Worm (Caenorhabditis elegans) whole organism, late embryonic: ENCODE measurements around the gene math-21.

Source experiments
- K02D7.2 ChIP-seq: sonication (generic microtip); optimal IDR thresholded peaks from 2 replicates; lab custom pipeline; 2017; ENCODE audit warnings: mild to moderate bottlenecking, missing genetic modification characterization, missing compliant biosample characterization
- T23F11.4 ChIP-seq: fragments of 200-800 bp; sonication (Bioruptor generic); optimal IDR thresholded peaks from 2 replicates; lab custom pipeline; 2018; ENCODE audit warnings: mild to moderate bottlenecking, missing genetic modification characterization, missing compliant biosample characterization
- dve-1 ChIP-seq: sonication (generic microtip); optimal IDR thresholded peaks from 2 replicates; lab custom pipeline; 2017; ENCODE audit warnings: antibody characterized with exemption, mild to moderate bottlenecking, missing genetic modification characterization, missing compliant biosample characterization
- elt-4 ChIP-seq: sonication (generic microtip); optimal IDR thresholded peaks from 2 replicates; lab custom pipeline; 2016; ENCODE audit warnings: missing genetic modification characterization, missing compliant biosample characterization
- ets-4 ChIP-seq: sonication (generic microtip); optimal IDR thresholded peaks from 2 replicates; lab custom pipeline; 2016; ENCODE audit warnings: missing genetic modification characterization, missing compliant biosample characterization
- fkh-10 ChIP-seq: fragments of 150-350 bp; optimal IDR thresholded peaks from 2 replicates; lab custom pipeline; 2014; ENCODE audit warnings: missing biosample characterization, missing genetic modification reagents, missing genetic modification characterization
- lin-11 ChIP-seq: fragments of 200-800 bp; sonication (Bioruptor generic); optimal IDR thresholded peaks from 2 replicates; lab custom pipeline; 2018; ENCODE audit warnings: mild to moderate bottlenecking, missing genetic modification characterization, missing compliant biosample characterization
- nhr-11 ChIP-seq: fragments of 150-350 bp; optimal IDR thresholded peaks from 2 replicates; lab custom pipeline; 2014; ENCODE audit warnings: missing biosample characterization, missing genetic modification characterization
- rnt-1 ChIP-seq: sonication (generic microtip); optimal IDR thresholded peaks from 2 replicates; lab custom pipeline; 2016; ENCODE audit warnings: missing genetic modification characterization, missing compliant biosample characterization
- syd-9 ChIP-seq: sonication (generic microtip); optimal IDR thresholded peaks from 2 replicates; lab custom pipeline; 2016; ENCODE audit warnings: mild to moderate bottlenecking, missing genetic modification characterization, moderate library complexity, missing compliant biosample characterization
- tbx-2 ChIP-seq: sonication (generic microtip); optimal IDR thresholded peaks from 2 replicates; lab custom pipeline; 2016; ENCODE audit warnings: missing genetic modification characterization, missing compliant biosample characterization
- unc-86 ChIP-seq: sonication (generic microtip); optimal IDR thresholded peaks from 2 replicates; lab custom pipeline; 2016; ENCODE audit warnings: missing genetic modification characterization, missing compliant biosample characterization

ce11 chrII:1995744-1996143 is 1.9 kb downstream of the math-21 start:
- TF ChIP-seq nhr-11 (tag; lab: Kevin White, UChicago) = no peak
- TF ChIP-seq dve-1 = no peak
- TF ChIP-seq elt-4 (tag; lab: Kevin White, UChicago) = no peak
- no peak for TF ChIP-seq syd-9 (tag; lab: Kevin White, UChicago)
- TF ChIP-seq ets-4 = no peak
- TF ChIP-seq T23F11.4 = no peak
- no peak for TF ChIP-seq tbx-2 (tag; lab: Kevin White, UChicago)
- TF ChIP-seq K02D7.2 (tag; lab: Kevin White, UChicago) = no peak
- no peak for TF ChIP-seq rnt-1 (tag; lab: Kevin White, UChicago)
- no peak for TF ChIP-seq unc-86 (tag; lab: Kevin White, UChicago)
- TF ChIP-seq fkh-10 (GFP tag; lab: Kevin White, UChicago) = no peak
- no peak for TF ChIP-seq lin-11
